Fruit fly (Drosophila melanogaster) whole organism, embryonic: ENCODE data around the gene pod1.
A peak's percentile ranks its signal among the peaks of the same experiment; 100 is the strongest.

Experiments
- Aef1 ChIP-seq: fragments of 200-800 bp; sonication (Bioruptor generic); IDR thresholded peaks from 3 replicates; pipeline ENCODE4 v1.3.6; 2022; ENCODE audit warnings: missing biosample characterization, missing genetic modification characterization
- Awh ChIP-seq: fragments of 200-800 bp; sonication (Bioruptor generic); IDR thresholded peaks from 2 replicates; pipeline ENCODE4, ENCODE4 v1.3.6; 2022; ENCODE audit warnings: missing biosample characterization, missing genetic modification characterization
- B-H1 ChIP-seq: fragments of 200-800 bp; sonication (Bioruptor generic); IDR thresholded peaks from 3 replicates; pipeline ENCODE4 v1.3.6; 2022; ENCODE audit warnings: missing biosample characterization, missing genetic modification characterization
- C15 ChIP-seq: fragments of 200-800 bp; sonication (Bioruptor generic); IDR thresholded peaks from 3 replicates; pipeline ENCODE4 v1.3.6; 2022; ENCODE audit warnings: missing biosample characterization, missing genetic modification characterization
- CG10209 ChIP-seq: fragments of 200-800 bp; sonication (Bioruptor generic); optimal IDR thresholded peaks from 3 replicates; lab custom pipeline; 2017; ENCODE audit warnings: missing biosample characterization, mild to moderate bottlenecking, missing genetic modification characterization, missing genetic modification reagents
- CG11093 ChIP-seq: fragments of 200-800 bp; sonication (Bioruptor generic); IDR thresholded peaks from 3 replicates; pipeline ENCODE4 v1.3.6; 2022; ENCODE audit warnings: missing biosample characterization, missing genetic modification characterization
- CG13775 ChIP-seq: fragments of 200-800 bp; sonication (Bioruptor generic); optimal IDR thresholded peaks from 3 replicates; lab custom pipeline; 2017; ENCODE audit warnings: missing biosample characterization, mild to moderate bottlenecking, missing genetic modification characterization
- CG14860 ChIP-seq: fragments of 200-800 bp; sonication (Bioruptor generic); IDR thresholded peaks from 3 replicates; pipeline ENCODE4 v1.3.6; 2022; ENCODE audit warnings: missing biosample characterization, missing genetic modification characterization; ENCODE audit not compliant: partially characterized antibody
- CG17802 ChIP-seq: fragments of 200-800 bp; sonication (Bioruptor generic); optimal IDR thresholded peaks from 2 replicates; lab custom pipeline; 2018; ENCODE audit warnings: missing biosample characterization, mild to moderate bottlenecking, missing genetic modification characterization, moderate library complexity
- CG2199 ChIP-seq: fragments of 200-800 bp; sonication (Bioruptor generic); IDR thresholded peaks from 3 replicates; pipeline ENCODE4 v1.3.6; 2022; ENCODE audit warnings: missing biosample characterization, missing genetic modification characterization
- CG2889 ChIP-seq: fragments of 200-800 bp; sonication (Bioruptor generic); IDR thresholded peaks from 3 replicates; pipeline ENCODE4 v1.3.6; 2022; ENCODE audit warnings: missing biosample characterization, missing genetic modification characterization
- CG3065 ChIP-seq: fragments of 200-800 bp; sonication (Bioruptor generic); optimal IDR thresholded peaks from 2 replicates; lab custom pipeline; 2016; ENCODE audit warnings: missing biosample characterization, missing genetic modification characterization
- CG31441 ChIP-seq: fragments of 200-800 bp; sonication (Bioruptor generic); IDR thresholded peaks from 2 replicates; pipeline ENCODE4 v1.3.6; 2022; ENCODE audit warnings: missing biosample characterization, missing genetic modification characterization
- CG4282 ChIP-seq: fragments of 200-800 bp; sonication (Bioruptor generic); optimal IDR thresholded peaks from 2 replicates; lab custom pipeline; 2016; ENCODE audit warnings: missing biosample characterization, missing genetic modification characterization
- CG4360 ChIP-seq: fragments of 200-800 bp; sonication (Bioruptor generic); IDR thresholded peaks from 2 replicates; pipeline ENCODE4 v1.3.6; 2022; ENCODE audit warnings: missing biosample characterization, missing genetic modification characterization
- CG6254 ChIP-seq: fragments of 200-800 bp; sonication (Bioruptor generic); optimal IDR thresholded peaks from 3 replicates; lab custom pipeline; 2017; ENCODE audit warnings: mild to moderate bottlenecking, missing biosample characterization, missing genetic modification reagents, missing genetic modification characterization
- CG6765 ChIP-seq: fragments of 200-800 bp; sonication (Bioruptor generic); optimal IDR thresholded peaks from 3 replicates; lab custom pipeline; 2017; ENCODE audit warnings: missing biosample characterization, mild to moderate bottlenecking, missing genetic modification characterization
- CrebB ChIP-seq: fragments of 200-800 bp; sonication (Bioruptor generic); optimal IDR thresholded peaks from 3 replicates; lab custom pipeline; 2018; ENCODE audit warnings: missing biosample characterization, mild to moderate bottlenecking, missing genetic modification characterization
- Dek ChIP-seq: fragments of 200-800 bp; sonication (Bioruptor generic); optimal IDR thresholded peaks from 3 replicates; lab custom pipeline; 2019; ENCODE audit warnings: missing biosample characterization, mild to moderate bottlenecking, missing genetic modification characterization, moderate library complexity
- Dfd ChIP-seq, 2 experiments: fragments of >200 bp; optimal IDR thresholded peaks; 2 replicates each; lab custom pipeline; 2017; ENCODE audit warnings: missing biosample characterization in 2 of 2, missing genetic modification characterization in 2 of 2
- E2f2 ChIP-seq: fragments of 200-800 bp; sonication (Bioruptor generic); IDR thresholded peaks from 2 replicates; pipeline ENCODE4 v1.3.6; 2022; ENCODE audit warnings: missing biosample characterization, missing genetic modification characterization
- HLH4C ChIP-seq: fragments of 200-800 bp; sonication (Bioruptor generic); IDR thresholded peaks from 3 replicates; pipeline ENCODE4 v1.3.6; 2022; ENCODE audit warnings: missing biosample characterization, missing genetic modification characterization; ENCODE audit not compliant: partially characterized antibody
- Jarid2 ChIP-seq: fragments of 200-800 bp; sonication (Bioruptor generic); optimal IDR thresholded peaks from 3 replicates; lab custom pipeline; 2017; ENCODE audit warnings: mild to moderate bottlenecking, missing biosample characterization, missing genetic modification reagents, missing genetic modification characterization
- Myb ChIP-seq: fragments of 200-800 bp; sonication (Bioruptor generic); optimal IDR thresholded peaks from 2 replicates; lab custom pipeline; 2016; ENCODE audit warnings: missing biosample characterization, missing genetic modification characterization
- ac ChIP-seq: fragments of 200-800 bp; sonication (Bioruptor generic); optimal IDR thresholded peaks from 3 replicates; lab custom pipeline; 2017; ENCODE audit warnings: missing biosample characterization, mild to moderate bottlenecking, missing genetic modification characterization
- al ChIP-seq: fragments of 200-800 bp; sonication (Bioruptor generic); IDR thresholded peaks from 2 replicates; pipeline ENCODE4 v1.3.6; 2022; ENCODE audit warnings: missing biosample characterization, missing genetic modification characterization
- amos ChIP-seq: fragments of 200-800 bp; sonication (Bioruptor generic); IDR thresholded peaks from 2 replicates; pipeline ENCODE4 v1.3.6; 2022; ENCODE audit warnings: missing biosample characterization, missing genetic modification characterization; ENCODE audit not compliant: partially characterized antibody
- br ChIP-seq: fragments of >200 bp; optimal IDR thresholded peaks from 2 replicates; lab custom pipeline; 2017
- bsh ChIP-seq, 2 experiments: fragments of 200-800 bp; sonication (Bioruptor generic); optimal IDR thresholded peaks; 2 replicates each; lab custom pipeline; 2017 to 2018; ENCODE audit warnings: mild to moderate bottlenecking in 2 of 2, missing biosample characterization in 2 of 2, missing genetic modification characterization in 2 of 2, moderate library complexity in 1 of 2
- cato ChIP-seq: fragments of 200-800 bp; sonication (Bioruptor generic); optimal IDR thresholded peaks from 2 replicates; lab custom pipeline; 2016; ENCODE audit warnings: missing biosample characterization, missing genetic modification characterization, borderline replicate concordance
- dmrt99B ChIP-seq: fragments of 200-800 bp; sonication (Bioruptor generic); optimal IDR thresholded peaks from 2 replicates; lab custom pipeline; 2018; ENCODE audit warnings: missing biosample characterization, mild to moderate bottlenecking, missing genetic modification characterization, moderate library complexity
- lbe ChIP-seq: fragments of 200-800 bp; sonication (Bioruptor generic); optimal IDR thresholded peaks from 2 replicates; lab custom pipeline; 2016; ENCODE audit warnings: missing biosample characterization, mild to moderate bottlenecking, missing genetic modification characterization
- lov ChIP-seq, 2 experiments: fragments of 200-800 bp in 1 of 2; fragments of >200 bp in 1 of 2; sonication (Bioruptor generic) in 1 of 2; IDR thresholded peaks in 1 of 2; optimal IDR thresholded peaks in 1 of 2; 2 replicates in 1 of 2; 3 replicates in 1 of 2; pipeline versions ENCODE4 v1.3.6 to Lab custom; 2017 to 2022; ENCODE audit warnings: missing biosample characterization in 1 of 2, missing genetic modification characterization in 1 of 2
- pita ChIP-seq: fragments of 200-800 bp; sonication (Bioruptor generic); optimal IDR thresholded peaks from 2 replicates; lab custom pipeline; 2017; ENCODE audit warnings: missing biosample characterization, mild to moderate bottlenecking, missing genetic modification characterization
- pnt ChIP-seq: fragments of 200-800 bp; sonication (Bioruptor generic); optimal IDR thresholded peaks from 3 replicates; lab custom pipeline; 2016; ENCODE audit warnings: missing biosample characterization, missing genetic modification characterization
- pum ChIP-seq: fragments of 200-800 bp; sonication (Bioruptor generic); optimal IDR thresholded peaks from 2 replicates; lab custom pipeline; 2016; ENCODE audit warnings: missing biosample characterization, missing genetic modification characterization
- schlank ChIP-seq: fragments of 200-800 bp; sonication (Bioruptor generic); optimal IDR thresholded peaks from 2 replicates; lab custom pipeline; 2018; ENCODE audit warnings: missing biosample characterization, mild to moderate bottlenecking, missing genetic modification characterization
- tup ChIP-seq: fragments of 200-800 bp; sonication (Bioruptor generic); optimal IDR thresholded peaks from 2 replicates; lab custom pipeline; 2016; ENCODE audit warnings: missing biosample characterization, mild to moderate bottlenecking, missing genetic modification characterization, moderate library complexity
- tx ChIP-seq: fragments of 200-800 bp; sonication (Bioruptor generic); optimal IDR thresholded peaks from 2 replicates; lab custom pipeline; 2016; ENCODE audit warnings: missing biosample characterization, missing genetic modification characterization
- wor ChIP-seq: fragments of 200-800 bp; sonication (Bioruptor generic); IDR thresholded peaks from 2 replicates; pipeline ENCODE4 v1.3.6; 2022; ENCODE audit warnings: missing biosample characterization, missing genetic modification characterization
- zfh2 ChIP-seq: fragments of 200-800 bp; sonication (Bioruptor generic); optimal IDR thresholded peaks from 2 replicates; lab custom pipeline; 2016; ENCODE audit warnings: missing biosample characterization, missing genetic modification characterization

Gene pod1

dm6 chrX:6756175-6756718 lies 47.2 kb upstream of the pod1 start, which contains the start of gene sov (continued):
- TF ChIP-seq CG14860, result peak; percentile 86
- peak; percentile 2 for TF ChIP-seq CG13775 (GFP tag; lab: Kevin White, UChicago)
- no peak for TF ChIP-seq br
- no peak for TF ChIP-seq C15 (GFP tag; lab: Robert Waterston, UW)
- TF ChIP-seq CG6765, result no peak
- TF ChIP-seq B-H1 (GFP tag; lab: Robert Waterston, UW), result no peak
- TF ChIP-seq CG2199 (GFP tag; lab: Robert Waterston, UW), result 0 out of 3 replicates have a peak, but pooled peaks have one; percentile 22
- TF ChIP-seq CG6254 (GFP tag; lab: Kevin White, UChicago), result no peak
- TF ChIP-seq wor (GFP tag; lab: Robert Waterston, UW), result no peak
- no peak for TF ChIP-seq Awh (GFP tag; lab: Robert Waterston, UW)
- TF ChIP-seq lov (optimal IDR thresholded peaks at IDR 0.05; lab: Kevin White, UChicago), result no peak
- TF ChIP-seq lov (GFP tag; IDR thresholded peaks at IDR 0.05; lab: Robert Waterston, UW), result no peak
- TF ChIP-seq Myb (GFP tag; lab: Kevin White, UChicago), result peak; percentile 9
- no peak for TF ChIP-seq CG10209 (GFP tag; lab: Kevin White, UChicago)
- TF ChIP-seq dmrt99B (tag; lab: Kevin White, UChicago), result no peak
- peak; percentile 77 for TF ChIP-seq amos (GFP tag; lab: Robert Waterston, UW)
- TF ChIP-seq HLH4C (GFP tag; lab: Robert Waterston, UW), result peak; percentile 85
- TF ChIP-seq CG31441 (GFP tag; lab: Robert Waterston, UW), result no peak
- no peak for TF ChIP-seq tx (GFP tag; lab: Kevin White, UChicago)
- no peak for TF ChIP-seq CG2889 (GFP tag; lab: Robert Waterston, UW)
- TF ChIP-seq bsh (GFP tag; optimal IDR thresholded peaks at IDR 0.05; lab: Kevin White, UChicago), result no peak
- TF ChIP-seq schlank (tag; lab: Kevin White, UChicago), result no peak
- no peak for TF ChIP-seq pum (GFP tag; lab: Kevin White, UChicago)
- peak; percentile 1 for TF ChIP-seq CG4282 (GFP tag; lab: Kevin White, UChicago)
- TF ChIP-seq zfh2 (GFP tag; lab: Kevin White, UChicago), result no peak
- no peak for TF ChIP-seq CG11093
- TF ChIP-seq Dfd (GFP tag; optimal IDR thresholded peaks at IDR 0.05; lab: Kevin White, UChicago), result no peak
- TF ChIP-seq Dek, result no peak
- TF ChIP-seq cato (GFP tag; lab: Kevin White, UChicago), result no peak
- TF ChIP-seq E2f2 (GFP tag; lab: Robert Waterston, UW), result 0 out of 2 replicates have a peak, but pooled peaks have one; percentile 14
- TF ChIP-seq al (GFP tag; lab: Robert Waterston, UW), result no peak
- peak; percentile 18 for TF ChIP-seq Jarid2 (GFP tag; lab: Kevin White, UChicago)
- no peak for TF ChIP-seq CrebB
- TF ChIP-seq CG4360 (GFP tag; lab: Robert Waterston, UW), result peak; percentile 57; the same call in 1 of the 2 replicates
- TF ChIP-seq pnt (GFP tag; lab: Kevin White, UChicago), result no peak
- TF ChIP-seq Aef1 (GFP tag; lab: Robert Waterston, UW), result no peak
- no peak for TF ChIP-seq CG17802 (tag; lab: Kevin White, UChicago)
- TF ChIP-seq pita, result no peak
- no peak for TF ChIP-seq tup (GFP tag; lab: Kevin White, UChicago)
- TF ChIP-seq lbe, result no peak
- no peak for TF ChIP-seq CG3065
- no peak for TF ChIP-seq ac
